Worm (Caenorhabditis elegans): ENCODE data around the gene W06A11.1.

ce11 chrII:4118508-4118907 lies 51.1 kb downstream of the W06A11.1 start:
- TF ChIP-seq alr-1 (tag; optimal IDR thresholded peaks at IDR 0.05) (no peak), aly-2 (tag; optimal IDR thresholded peaks at IDR 0.05) (no peak), nhr-237 (tag; optimal IDR thresholded peaks at IDR 0.05) (no peak), nhr-77 (tag; optimal IDR thresholded peaks at IDR 0.05) (no peak), egl-27 (tag; optimal IDR thresholded peaks at IDR 0.05) (no peak), nhr-23 (tag; optimal IDR thresholded peaks at IDR 0.05) (no peak), skn-1 (tag; optimal IDR thresholded peaks at IDR 0.05) (no peak), gmeb-1 (tag; optimal IDR thresholded peaks at IDR 0.05) (no peak), ztf-11 (tag; optimal IDR thresholded peaks at IDR 0.05) (no peak), unc-55 (GFP tag; optimal IDR thresholded peaks at IDR 0.05) (no peak), lin-39 (tag; optimal IDR thresholded peaks at IDR 0.05) (no peak)
